Fruit fly (Drosophila melanogaster) whole organism, embryonic: Measurements from ENCODE around the gene CenB1A.

Source experiments
- Aef1 ChIP-seq: fragments of 200-800 bp; sonication (Bioruptor generic); IDR thresholded peaks from 3 replicates; pipeline ENCODE4 v1.3.6; 2022; ENCODE audit warnings: missing biosample characterization, missing genetic modification characterization
- B-H2 ChIP-seq: fragments of 200-800 bp; sonication (Bioruptor generic); optimal IDR thresholded peaks from 2 replicates; lab custom pipeline; 2018; ENCODE audit warnings: missing biosample characterization, mild to moderate bottlenecking, missing genetic modification characterization
- Blimp-1 ChIP-seq: fragments of 200-800 bp; sonication (Bioruptor generic); optimal IDR thresholded peaks from 3 replicates; lab custom pipeline; 2018; ENCODE audit warnings: missing biosample characterization, missing genetic modification characterization, mild to moderate bottlenecking, moderate library complexity, missing genetic modification reagents
- CG10147 ChIP-seq: fragments of 200-800 bp; sonication (Bioruptor generic); optimal IDR thresholded peaks from 2 replicates; lab custom pipeline; 2019; ENCODE audit warnings: missing biosample characterization, mild to moderate bottlenecking, missing genetic modification characterization, moderate library complexity
- CG12744 ChIP-seq: fragments of 200-800 bp; sonication (Bioruptor generic); optimal IDR thresholded peaks from 2 replicates; lab custom pipeline; 2016; ENCODE audit warnings: missing biosample characterization, missing genetic modification characterization
- CG12769 ChIP-seq: fragments of 200-800 bp; sonication (Bioruptor generic); optimal IDR thresholded peaks from 2 replicates; lab custom pipeline; 2019; ENCODE audit warnings: missing biosample characterization, mild to moderate bottlenecking, missing genetic modification characterization, moderate library complexity
- CG13123 ChIP-seq: fragments of 200-800 bp; sonication (Bioruptor generic); optimal IDR thresholded peaks from 2 replicates; lab custom pipeline; 2016; ENCODE audit warnings: missing biosample characterization, missing genetic modification characterization
- CG13424 ChIP-seq: fragments of 200-800 bp; sonication (Bioruptor generic); optimal IDR thresholded peaks from 2 replicates; lab custom pipeline; 2019; ENCODE audit warnings: missing biosample characterization, mild to moderate bottlenecking, missing genetic modification characterization, moderate library complexity
- CG15073 ChIP-seq: fragments of 200-800 bp; sonication (Bioruptor generic); optimal IDR thresholded peaks from 2 replicates; lab custom pipeline; 2016; ENCODE audit warnings: missing biosample characterization, missing genetic modification characterization
- CG15269 ChIP-seq: fragments of 200-800 bp; sonication (Bioruptor generic); optimal IDR thresholded peaks from 2 replicates; lab custom pipeline; 2018; ENCODE audit warnings: missing biosample characterization, mild to moderate bottlenecking, missing genetic modification characterization, moderate library complexity
- CG18476 ChIP-seq: fragments of 200-800 bp; sonication (Bioruptor generic); optimal IDR thresholded peaks from 2 replicates; lab custom pipeline; 2016; ENCODE audit warnings: missing biosample characterization, mild to moderate bottlenecking, missing genetic modification characterization
- CG18599 ChIP-seq: fragments of 200-800 bp; sonication (Bioruptor generic); optimal IDR thresholded peaks from 3 replicates; lab custom pipeline; 2017; ENCODE audit warnings: missing biosample characterization, missing genetic modification characterization, mild to moderate bottlenecking, moderate library complexity, missing genetic modification reagents
- CG2116 ChIP-seq: fragments of 200-800 bp; sonication (Bioruptor generic); optimal IDR thresholded peaks from 3 replicates; lab custom pipeline; 2018; ENCODE audit warnings: missing biosample characterization, mild to moderate bottlenecking, missing genetic modification characterization
- CG2120 ChIP-seq: fragments of 200-800 bp; sonication (Bioruptor generic); optimal IDR thresholded peaks from 3 replicates; lab custom pipeline; 2016; ENCODE audit warnings: missing biosample characterization, missing genetic modification characterization
- CG30403 ChIP-seq: fragments of 200-800 bp; sonication (Bioruptor generic); optimal IDR thresholded peaks from 3 replicates; lab custom pipeline; 2016; ENCODE audit warnings: missing biosample characterization, missing genetic modification characterization
- CG3163 ChIP-seq: fragments of 200-800 bp; sonication (Bioruptor generic); optimal IDR thresholded peaks from 3 replicates; lab custom pipeline; 2016; ENCODE audit warnings: missing biosample characterization, missing genetic modification characterization
- CG32772 ChIP-seq: fragments of 200-800 bp; sonication (Bioruptor generic); IDR thresholded peaks from 2 replicates; pipeline ENCODE4 v1.3.6; 2022; ENCODE audit warnings: missing biosample characterization, missing genetic modification characterization
- CG4424 ChIP-seq: fragments of 200-800 bp; sonication (Bioruptor generic); optimal IDR thresholded peaks from 3 replicates; lab custom pipeline; 2016; ENCODE audit warnings: missing biosample characterization, missing genetic modification characterization
- CG4707 ChIP-seq: fragments of 200-800 bp; sonication (Bioruptor generic); optimal IDR thresholded peaks from 2 replicates; lab custom pipeline; 2018; ENCODE audit warnings: missing biosample characterization, mild to moderate bottlenecking, missing genetic modification characterization, moderate library complexity
- CG5180 ChIP-seq: fragments of 200-800 bp; sonication (Bioruptor generic); optimal IDR thresholded peaks from 3 replicates; lab custom pipeline; 2017; ENCODE audit warnings: missing biosample characterization, missing genetic modification characterization, mild to moderate bottlenecking, moderate library complexity, missing genetic modification reagents
- CG6813 ChIP-seq: fragments of 200-800 bp; sonication (Bioruptor generic); optimal IDR thresholded peaks from 2 replicates; lab custom pipeline; 2017; ENCODE audit warnings: missing biosample characterization, missing genetic modification characterization, mild to moderate bottlenecking, moderate library complexity, missing genetic modification reagents
- CG8089 ChIP-seq: fragments of 200-800 bp; sonication (Bioruptor generic); optimal IDR thresholded peaks from 3 replicates; lab custom pipeline; 2016; ENCODE audit warnings: missing biosample characterization, missing genetic modification characterization
- CG8359 ChIP-seq: fragments of 200-800 bp; sonication (Bioruptor generic); optimal IDR thresholded peaks from 2 replicates; lab custom pipeline; 2017; ENCODE audit warnings: missing biosample characterization, mild to moderate bottlenecking, missing genetic modification characterization, borderline replicate concordance
- CG8388 ChIP-seq: fragments of 200-800 bp; sonication (Bioruptor generic); optimal IDR thresholded peaks from 2 replicates; lab custom pipeline; 2019; ENCODE audit warnings: missing biosample characterization, mild to moderate bottlenecking, missing genetic modification characterization, moderate library complexity
- CG9727 ChIP-seq: fragments of 200-800 bp; sonication (Bioruptor generic); optimal IDR thresholded peaks from 3 replicates; lab custom pipeline; 2017; ENCODE audit warnings: missing biosample characterization, mild to moderate bottlenecking, missing genetic modification characterization
- CG9817 ChIP-seq: fragments of 200-800 bp; sonication (Bioruptor generic); optimal IDR thresholded peaks from 2 replicates; lab custom pipeline; 2018; ENCODE audit warnings: missing biosample characterization, mild to moderate bottlenecking, missing genetic modification characterization, moderate library complexity
- CTCF ChIP-seq: fragments of 200-800 bp; sonication (Bioruptor generic); optimal IDR thresholded peaks from 2 replicates; lab custom pipeline; 2017; ENCODE audit warnings: missing biosample characterization, mild to moderate bottlenecking, missing genetic modification characterization, moderate library complexity
- E2f2 ChIP-seq: fragments of 200-800 bp; sonication (Bioruptor generic); IDR thresholded peaks from 2 replicates; pipeline ENCODE4 v1.3.6; 2022; ENCODE audit warnings: missing biosample characterization, missing genetic modification characterization
- Fer1 ChIP-seq: fragments of 200-800 bp; sonication (Bioruptor generic); optimal IDR thresholded peaks from 2 replicates; lab custom pipeline; 2017; ENCODE audit warnings: missing biosample characterization, mild to moderate bottlenecking, missing genetic modification characterization
- GATAe ChIP-seq: fragments of 200-800 bp; sonication (Bioruptor generic); conservative IDR thresholded peaks from 2 replicates; pipeline ENCODE4 v1.3.6; 2022; ENCODE audit warnings: missing biosample characterization, missing genetic modification characterization
- Meics ChIP-seq: fragments of 200-800 bp; sonication (Bioruptor generic); optimal IDR thresholded peaks from 2 replicates; lab custom pipeline; 2017; ENCODE audit warnings: missing biosample characterization, mild to moderate bottlenecking, missing genetic modification characterization
- Rfx ChIP-seq: fragments of 200-800 bp; sonication (Bioruptor generic); IDR thresholded peaks from 2 replicates; pipeline ENCODE4 v1.3.6; 2022; ENCODE audit warnings: missing biosample characterization, missing genetic modification characterization
- Vsx1 ChIP-seq: fragments of 200-800 bp; sonication (Bioruptor generic); optimal IDR thresholded peaks from 2 replicates; lab custom pipeline; 2017; ENCODE audit warnings: missing biosample characterization, mild to moderate bottlenecking, missing genetic modification characterization, missing genetic modification reagents
- chinmo ChIP-seq: fragments of 200-800 bp; sonication (Bioruptor generic); IDR thresholded peaks from 4 replicates; pipeline ENCODE4 v1.3.6; 2022; ENCODE audit warnings: missing biosample characterization, missing genetic modification characterization; ENCODE audit not compliant: partially characterized antibody
- crol ChIP-seq: fragments of 200-800 bp; sonication (Bioruptor generic); IDR thresholded peaks from 2 replicates; pipeline ENCODE4 v1.3.6; 2022; ENCODE audit warnings: missing biosample characterization, missing genetic modification characterization
- dmrt11E ChIP-seq: fragments of 200-800 bp; sonication (Bioruptor generic); optimal IDR thresholded peaks from 3 replicates; lab custom pipeline; 2018; ENCODE audit warnings: missing biosample characterization, mild to moderate bottlenecking, missing genetic modification characterization, moderate library complexity
- eve ChIP-seq, 2 experiments: fragments of >200 bp; optimal IDR thresholded peaks; 2 replicates each; lab custom pipeline; 2017; ENCODE audit warnings: missing biosample characterization in 2 of 2, missing genetic modification characterization in 2 of 2
- gem ChIP-seq: fragments of 200-800 bp; sonication (Bioruptor generic); optimal IDR thresholded peaks from 2 replicates; lab custom pipeline; 2019; ENCODE audit warnings: missing biosample characterization, mild to moderate bottlenecking, missing genetic modification characterization, moderate library complexity
- grn ChIP-seq: fragments of 200-800 bp; sonication (Bioruptor generic); optimal IDR thresholded peaks from 3 replicates; lab custom pipeline; 2017; ENCODE audit warnings: missing biosample characterization, missing genetic modification characterization
- ind ChIP-seq: fragments of 200-800 bp; sonication (Bioruptor generic); optimal IDR thresholded peaks from 3 replicates; lab custom pipeline; 2016; ENCODE audit warnings: missing biosample characterization, missing genetic modification characterization
- p53 ChIP-seq: fragments of 200-800 bp; sonication (Bioruptor generic); optimal IDR thresholded peaks from 2 replicates; lab custom pipeline; 2016; ENCODE audit warnings: missing biosample characterization, missing genetic modification characterization
- prd ChIP-seq, 3 experiments: fragments of >200 bp in 2 of 3; fragments of 200-800 bp in 1 of 3; sonication (Bioruptor generic) in 1 of 3; optimal IDR thresholded peaks in 2 of 3; IDR thresholded peaks in 1 of 3; 2 replicates in 2 of 3; 3 replicates in 1 of 3; pipeline versions ENCODE4 v1.3.6 to Lab custom; 2017 to 2022; ENCODE audit warnings: missing biosample characterization in 1 of 3, missing genetic modification characterization in 1 of 3
- ranshi ChIP-seq: fragments of 200-800 bp; sonication (Bioruptor generic); IDR thresholded peaks from 2 replicates; pipeline ENCODE4 v1.3.6; 2022; ENCODE audit warnings: missing biosample characterization, missing genetic modification characterization
- shn ChIP-seq: fragments of 200-800 bp; sonication (Bioruptor generic); optimal IDR thresholded peaks from 3 replicates; lab custom pipeline; 2016; ENCODE audit warnings: missing biosample characterization, missing genetic modification characterization
- slbo ChIP-seq: fragments of 200-800 bp; sonication (Bioruptor generic); IDR thresholded peaks from 2 replicates; pipeline ENCODE4 v1.3.6; 2022; ENCODE audit warnings: missing biosample characterization, missing genetic modification characterization
- vvl ChIP-seq: fragments of 200-800 bp; sonication (Bioruptor generic); IDR thresholded peaks from 2 replicates; pipeline ENCODE4 v1.3.6; 2022; ENCODE audit warnings: missing biosample characterization, missing genetic modification characterization
- zf30C ChIP-seq: fragments of 200-800 bp; sonication (Bioruptor generic); optimal IDR thresholded peaks from 3 replicates; lab custom pipeline; 2018; ENCODE audit warnings: missing biosample characterization, mild to moderate bottlenecking, missing genetic modification characterization

CenB1A gene

dm6 chr3R:23138992-23139633 lies 20.9 kb downstream of the CenB1A start (continued):
- TF ChIP-seq CG15269 (tag; lab: Kevin White, UChicago) (peak; percentile 42), CG15073 (GFP tag; lab: Kevin White, UChicago) (no peak), Vsx1 (GFP tag; lab: Kevin White, UChicago) (peak; percentile 83), CG10147 (GFP tag; lab: Kevin White, UChicago) (no peak), chinmo (GFP tag; lab: Robert Waterston, UW) (0 out of 4 replicates have a peak, but pooled peaks have one; percentile 8), grn (GFP tag; lab: Kevin White, UChicago) (no peak), CG4424 (no peak), p53 (GFP tag; lab: Kevin White, UChicago) (no peak), Fer1 (GFP tag; lab: Kevin White, UChicago) (no peak)

- no peak for TF ChIP-seq CG8359 (GFP tag; lab: Kevin White, UChicago)
- TF ChIP-seq CG2120 (GFP tag; lab: Kevin White, UChicago), result peak; percentile 50
- TF ChIP-seq prd (optimal IDR thresholded peaks at IDR 0.05; lab: Kevin White, UChicago), result no peak
- TF ChIP-seq prd (GFP tag; IDR thresholded peaks at IDR 0.05; lab: Robert Waterston, UW), result 0 out of 3 replicates have a peak, but pooled peaks have one; percentile 19
- TF ChIP-seq dmrt11E (tag; lab: Kevin White, UChicago), result no peak
- no peak for TF ChIP-seq CG18476 (GFP tag; lab: Kevin White, UChicago)
- no peak for TF ChIP-seq CG9817 (tag; lab: Kevin White, UChicago)
- peak; percentile 37; the same call in 1 of the 2 replicates for TF ChIP-seq ranshi
- TF ChIP-seq E2f2 (GFP tag; lab: Robert Waterston, UW), result 0 out of 2 replicates have a peak, but pooled peaks have one; percentile 12
- TF ChIP-seq CG13123 (GFP tag; lab: Kevin White, UChicago), result no peak
- no peak for TF ChIP-seq CTCF (GFP tag; lab: Kevin White, UChicago)
- TF ChIP-seq vvl (GFP tag; lab: Robert Waterston, UW), result 0 out of 2 replicates have a peak, but pooled peaks have one; percentile 38
- TF ChIP-seq CG8089 (GFP tag; lab: Kevin White, UChicago), result no peak
- TF ChIP-seq CG4707 (GFP tag; lab: Kevin White, UChicago), result no peak
- peak; percentile 21 for TF ChIP-seq CG9727
- peak; percentile 41; the same call in 1 of the 2 replicates for TF ChIP-seq slbo (GFP tag; lab: Robert Waterston, UW)
- peak; percentile 10 for TF ChIP-seq CG30403 (GFP tag; lab: Kevin White, UChicago)
- peak; percentile 52 for TF ChIP-seq CG18599
- no peak for TF ChIP-seq CG8388 (GFP tag; lab: Kevin White, UChicago)
- TF ChIP-seq Meics (GFP tag; lab: Kevin White, UChicago), result peak; percentile 26
- peak; percentile 6 for TF ChIP-seq ind (GFP tag; lab: Kevin White, UChicago)
- TF ChIP-seq CG6813, result peak; percentile 20
- TF ChIP-seq CG2116 (GFP tag; lab: Kevin White, UChicago), result no peak
- no peak for TF ChIP-seq shn
- TF ChIP-seq Rfx, result peak; percentile 7; the same call in 1 of the 2 replicates
- no peak for TF ChIP-seq CG5180 (GFP tag; lab: Kevin White, UChicago)
- no peak for TF ChIP-seq Aef1
- TF ChIP-seq CG12744 (GFP tag; lab: Kevin White, UChicago), result no peak
- TF ChIP-seq zf30C (GFP tag; lab: Kevin White, UChicago), result peak; percentile 24
- peak; percentile 82 for TF ChIP-seq GATAe (GFP tag; lab: Robert Waterston, UW)
- peak; percentile 53 for TF ChIP-seq grn (GFP tag; lab: Kevin White, UChicago)
- no peak for TF ChIP-seq CG13424
- TF ChIP-seq CG3163, result no peak
- TF ChIP-seq B-H2 (GFP tag; lab: Kevin White, UChicago), result no peak
- peak; percentile 36 for TF ChIP-seq CG12769 (tag; lab: Kevin White, UChicago)
- no peak for TF ChIP-seq Blimp-1 (GFP tag; lab: Kevin White, UChicago)
- TF ChIP-seq eve (GFP tag; optimal IDR thresholded peaks at IDR 0.05; lab: Kevin White, UChicago), result no peak
- TF ChIP-seq gem (tag; lab: Kevin White, UChicago), result peak; percentile 19
- peak; percentile 76 for TF ChIP-seq crol (GFP tag; lab: Robert Waterston, UW)
- TF ChIP-seq chinmo (GFP tag; lab: Robert Waterston, UW), result peak; percentile 56; the same call in 1 of the 4 replicates
- TF ChIP-seq CG32772 (GFP tag; lab: Robert Waterston, UW), result 0 out of 2 replicates have a peak, but pooled peaks have one; percentile 10
These were observed 21.4 kb downstream of the CenB1A start for dm6 chr3R:23139634-23140010.
